Worm (Caenorhabditis elegans) whole organism, midembryonic: Measurements from ENCODE around the gene Y27F2A.8.

ENCODE experiments used
- flt-1 ChIP-seq: fragments of 200-800 bp; sonication (Bioruptor generic); IDR thresholded peaks from 2 replicates; pipeline ENCODE4 v1.3.6; 2022; ENCODE audit warnings: missing genetic modification characterization, missing compliant biosample characterization
- klf-2 ChIP-seq: fragments of 200-800 bp; sonication (Bioruptor generic); conservative IDR thresholded peaks from 2 replicates; pipeline ENCODE4 v1.3.6; 2022; ENCODE audit warnings: missing genetic modification reagents, missing genetic modification characterization, missing compliant biosample characterization
- med-1 ChIP-seq: sonication (generic microtip); optimal IDR thresholded peaks from 2 replicates; lab custom pipeline; 2017; ENCODE audit warnings: missing genetic modification characterization, mild to moderate bottlenecking, missing compliant biosample characterization, antibody characterized with exemption, missing genetic modification reagents; ENCODE audit not compliant: insufficient read depth
- ref-1 ChIP-seq: fragments of 200-800 bp; sonication (Bioruptor generic); conservative IDR thresholded peaks from 2 replicates; pipeline ENCODE4 v1.3.6; 2022; ENCODE audit warnings: missing genetic modification reagents, missing genetic modification characterization, missing compliant biosample characterization
- tab-1 ChIP-seq: fragments of 200-800 bp; sonication (Bioruptor generic); IDR thresholded peaks from 2 replicates; pipeline ENCODE4 v1.3.6; 2022; ENCODE audit warnings: missing genetic modification characterization, missing compliant biosample characterization
- ztf-29 ChIP-seq: fragments of 200-800 bp; sonication (Bioruptor generic); IDR thresholded peaks from 2 replicates; pipeline ENCODE4 v1.3.6; 2022; ENCODE audit warnings: missing genetic modification reagents, missing genetic modification characterization, missing compliant biosample characterization

DNA sequence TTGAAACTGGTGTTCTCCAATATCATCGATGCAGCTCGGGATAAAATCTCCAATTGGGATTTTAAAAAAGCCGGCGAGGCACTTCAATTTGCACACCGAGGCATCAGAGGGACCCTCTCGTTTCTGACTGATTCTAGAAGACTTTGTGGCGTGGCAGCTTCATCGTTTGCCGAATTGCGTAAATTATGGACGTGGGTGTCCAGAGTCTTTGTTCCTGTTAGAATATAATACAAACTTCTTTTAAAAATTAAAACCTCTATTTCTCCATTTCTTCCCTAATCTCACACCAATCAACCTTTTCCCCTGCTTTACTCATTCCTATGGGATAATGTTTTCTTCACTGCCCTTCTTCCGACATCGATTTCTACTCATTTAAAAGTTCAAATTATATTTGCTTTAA, 26.8 kb downstream of the Y27F2A.8 start, which contains the start of gene ZC239.5:
- no peak for TF ChIP-seq tab-1
- no peak for TF ChIP-seq ref-1
- TF ChIP-seq flt-1 (GFP tag; lab: Robert Waterston, UW), result no peak
- no peak for TF ChIP-seq med-1 (GFP tag; lab: Kevin White, UChicago)
- no peak for TF ChIP-seq ztf-29 (GFP tag; lab: Robert Waterston, UW)
- TF ChIP-seq klf-2, result no peak
